Worm (Caenorhabditis elegans): ENCODE data around the gene cyp-13A8.
A peak's percentile ranks its signal among the peaks of the same experiment; 100 is the strongest.

Gene cyp-13A8

DNA sequence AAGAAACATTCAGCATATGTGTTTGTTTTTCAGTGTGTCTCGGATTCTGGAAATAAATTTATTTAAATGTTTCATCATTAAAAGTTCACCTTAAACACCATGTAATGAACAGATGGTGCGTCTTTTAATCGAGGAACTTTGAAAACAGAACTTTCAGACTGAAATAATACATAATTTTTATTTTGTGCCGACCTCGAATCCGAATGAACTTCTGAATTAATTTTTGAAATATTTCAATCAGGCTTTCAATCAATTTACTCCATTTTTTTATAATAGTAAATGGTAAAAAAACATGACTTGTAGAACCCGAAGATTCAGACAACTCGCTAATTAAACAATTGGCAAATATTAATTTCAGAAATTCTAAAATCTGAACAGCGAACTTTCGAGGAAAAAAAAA is 25.0 kb downstream of the cyp-13A8 start, which contains the start of gene T10B9.14 (continued):
- TF ChIP-seq lin-54 (GFP tag; optimal IDR thresholded peaks at IDR 0.05) (no peak), madf-6 (GFP tag; IDR thresholded peaks at IDR 0.05) (no peak)

DNA sequence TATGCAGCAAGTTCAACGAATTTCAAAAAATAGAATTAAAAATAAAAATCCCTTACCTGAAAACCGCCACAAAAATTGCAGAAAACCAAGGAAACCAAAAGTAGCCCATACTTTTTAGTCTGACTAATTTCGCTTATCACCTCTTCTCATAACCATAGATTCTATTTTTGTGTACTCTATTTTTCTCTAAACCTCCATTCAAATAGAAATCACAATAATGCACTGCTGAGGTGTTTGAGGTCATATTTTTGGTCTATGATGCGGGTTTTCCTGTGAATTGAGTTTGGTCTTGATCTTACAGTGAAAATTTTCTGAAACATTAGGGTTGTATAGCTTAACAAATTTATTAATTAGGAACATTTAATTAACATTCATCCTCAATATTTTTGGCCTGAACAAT is 25.5 kb downstream of the cyp-13A8 start, which contains the start of gene cyp-13A1:
Gene cyp-13A1, minus strand, starts transcription at position 156 of the 400 bp plus-strand sequence.
- TF ChIP-seq lsl-1 (GFP tag; optimal IDR thresholded peaks at IDR 0.05) (no peak), sptf-2 (GFP tag; optimal IDR thresholded peaks at IDR 0.05) (no peak), mcd-1 (GFP tag; IDR thresholded peaks at IDR 0.05) (no peak), rpc-1 (optimal IDR thresholded peaks at IDR 0.05) (no peak), rpc-1 (tag; optimal IDR thresholded peaks at IDR 0.05) (no peak), nhr-80 (tag; optimal IDR thresholded peaks at IDR 0.05) (peak; percentile 55), snpc-4 (GFP tag; optimal IDR thresholded peaks at IDR 0.05) (no peak), snpc-4 (tag; optimal IDR thresholded peaks at IDR 0.05) (no peak), atf-7 (tag; optimal IDR thresholded peaks at IDR 0.05) (no peak), ZK185.1 (tag; optimal IDR thresholded peaks at IDR 0.05; ENCODE audit: poor library complexity, severe bottlenecking) (no peak)

DNA sequence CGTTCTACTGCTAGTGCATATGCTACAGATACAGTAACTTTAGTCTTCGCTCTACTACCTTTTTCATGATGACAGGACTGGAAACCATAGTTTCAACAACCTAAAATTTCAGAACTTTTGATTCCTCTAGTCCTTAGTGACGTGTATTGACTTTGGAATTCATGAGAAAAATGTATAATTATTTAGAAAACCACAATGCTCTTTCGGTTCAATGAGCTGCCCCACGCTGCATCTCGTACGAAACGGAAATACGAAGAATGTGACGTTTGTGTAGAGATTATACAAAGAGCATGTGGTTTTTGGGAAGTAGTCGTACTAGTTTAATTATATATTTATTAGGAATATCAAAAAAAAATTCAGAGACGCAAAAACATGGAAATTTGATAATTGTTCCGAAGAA is 28.9 kb downstream of the cyp-13A8 start:
- TF ChIP-seq unc-130 (GFP tag; optimal IDR thresholded peaks at IDR 0.05) (no peak), egrh-3 (GFP tag; IDR thresholded peaks at IDR 0.05) (no peak), T26A5.8 (tag; optimal IDR thresholded peaks at IDR 0.05) (no peak), zim-3 (tag; optimal IDR thresholded peaks at IDR 0.05) (no peak), F57A8.1 (GFP tag; optimal IDR thresholded peaks at IDR 0.05) (no peak), lin-26 (GFP tag; IDR thresholded peaks at IDR 0.05) (no peak), K12H6.12 (tag; optimal IDR thresholded peaks at IDR 0.05) (no peak), madf-8 (GFP tag; conservative IDR thresholded peaks at IDR 0.05) (no peak), ekl-4 (GFP tag; IDR thresholded peaks at IDR 0.05) (no peak), akir-1 (GFP tag; optimal IDR thresholded peaks at IDR 0.05) (no peak), dpl-1 (GFP tag; optimal IDR thresholded peaks at IDR 0.05) (no peak), lag-1 (GFP tag; IDR thresholded peaks at IDR 0.05) (no peak), ccch-3 (GFP tag; optimal IDR thresholded peaks at IDR 0.05) (no peak)

DNA sequence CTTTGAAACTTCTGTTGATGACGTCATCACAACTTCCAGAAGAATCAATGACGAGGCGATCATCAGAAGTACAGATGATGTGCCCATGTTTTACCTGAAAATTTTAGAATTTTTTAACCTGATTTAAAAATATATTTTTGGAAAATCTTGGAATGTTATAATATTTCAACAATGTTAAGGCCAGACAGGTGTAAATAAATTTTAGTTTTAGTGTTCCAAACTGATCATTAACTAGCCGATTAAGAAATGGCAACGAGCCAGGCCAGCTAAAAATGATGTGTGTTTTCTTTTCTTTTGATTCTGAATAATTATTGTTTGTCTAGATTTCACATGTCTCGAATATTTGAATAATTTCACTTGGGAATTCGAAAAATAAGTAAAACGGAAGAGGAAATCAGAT is 31.6 kb downstream of the cyp-13A8 start, which contains the start of gene T10B9.9:
Gene T10B9.9, minus strand, starts transcription at position 101 of the 400 bp plus-strand sequence.
- no peak for TF ChIP-seq cebp-1 (GFP tag; IDR thresholded peaks at IDR 0.05)
- no peak for TF ChIP-seq cebp-1 (tag; optimal IDR thresholded peaks at IDR 0.05)
- TF ChIP-seq zim-3 (tag; optimal IDR thresholded peaks at IDR 0.05), result no peak
- TF ChIP-seq F37B4.10 (GFP tag; IDR thresholded peaks at IDR 0.05), result no peak
- no peak for TF ChIP-seq athp-1 (tag; optimal IDR thresholded peaks at IDR 0.05)
- no peak for TF ChIP-seq ama-1 (optimal IDR thresholded peaks at IDR 0.05)
- TF ChIP-seq ama-1 (GFP tag; optimal IDR thresholded peaks at IDR 0.05), result no peak
- no peak for TF ChIP-seq F10E7.11 (tag; optimal IDR thresholded peaks at IDR 0.05)
- no peak for TF ChIP-seq sptf-2 (GFP tag; optimal IDR thresholded peaks at IDR 0.05)

DNA sequence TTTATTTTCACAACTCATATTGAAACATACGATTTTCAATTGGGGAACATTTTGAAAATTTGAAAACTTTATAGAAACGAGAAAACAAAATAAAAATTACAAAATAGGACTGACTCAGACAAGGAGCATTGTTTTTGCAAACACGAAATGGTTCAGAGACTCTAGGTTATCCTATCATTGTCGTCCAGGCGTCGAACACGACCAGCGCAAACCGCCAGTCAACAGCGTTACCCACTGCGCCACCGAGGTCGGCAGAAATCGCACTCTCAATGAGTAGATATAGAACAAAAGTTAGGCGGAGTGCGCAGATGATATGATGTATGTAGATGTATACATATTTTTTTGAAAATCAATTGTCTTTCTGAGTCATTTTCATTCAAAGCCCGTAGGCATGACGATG is 32.7 kb downstream of the cyp-13A8 start:
- peak; percentile 33 to 82 for TF ChIP-seq rec-8 (tag; optimal IDR thresholded peaks at IDR 0.05)
- 0 out of 2 replicates have a peak, but pooled peaks have one; percentile 21 for TF ChIP-seq C06A6.2 (GFP tag; conservative IDR thresholded peaks at IDR 0.05)
- no peak for TF ChIP-seq F37B4.10 (GFP tag; IDR thresholded peaks at IDR 0.05)
- TF ChIP-seq pbrm-1 (GFP tag; IDR thresholded peaks at IDR 0.05), result peak; percentile 64; the same call in 1 of the 2 replicates
- TF ChIP-seq ztf-26 (tag; optimal IDR thresholded peaks at IDR 0.05), result peak; percentile 64
- TF ChIP-seq ceh-100 (GFP tag; IDR thresholded peaks at IDR 0.05), result no peak; the same call in 1 of the 2 replicates
- TF ChIP-seq repo-1 (tag; optimal IDR thresholded peaks at IDR 0.05), result peak; percentile 78
- TF ChIP-seq sdz-38 (tag; optimal IDR thresholded peaks at IDR 0.05), result no peak
- peak; percentile 58; the same call in 1 of the 2 replicates for TF ChIP-seq Y95B8A.8 (GFP tag; IDR thresholded peaks at IDR 0.05)
- peak; percentile 20 for TF ChIP-seq F49E8.2 (tag; optimal IDR thresholded peaks at IDR 0.05; ENCODE audit: insufficient read depth)
- TF ChIP-seq ztf-25 (GFP tag; IDR thresholded peaks at IDR 0.05), result peak; percentile 76; the same call in 1 of the 2 replicates
- 0 out of 2 replicates have a peak, but pooled peaks have one; percentile 32 for TF ChIP-seq Y53F4B.3 (GFP tag; IDR thresholded peaks at IDR 0.05)
- peak; percentile 97 for TF ChIP-seq tbp1 (GFP tag; optimal IDR thresholded peaks at IDR 0.05)
- peak; percentile 48; the same call in 1 of the 2 replicates for TF ChIP-seq hsf-1 (GFP tag; IDR thresholded peaks at IDR 0.05)

All from whole organism, young adult.